Worm (Caenorhabditis elegans): Measurements from ENCODE around the gene cest-9.2.

DNA sequence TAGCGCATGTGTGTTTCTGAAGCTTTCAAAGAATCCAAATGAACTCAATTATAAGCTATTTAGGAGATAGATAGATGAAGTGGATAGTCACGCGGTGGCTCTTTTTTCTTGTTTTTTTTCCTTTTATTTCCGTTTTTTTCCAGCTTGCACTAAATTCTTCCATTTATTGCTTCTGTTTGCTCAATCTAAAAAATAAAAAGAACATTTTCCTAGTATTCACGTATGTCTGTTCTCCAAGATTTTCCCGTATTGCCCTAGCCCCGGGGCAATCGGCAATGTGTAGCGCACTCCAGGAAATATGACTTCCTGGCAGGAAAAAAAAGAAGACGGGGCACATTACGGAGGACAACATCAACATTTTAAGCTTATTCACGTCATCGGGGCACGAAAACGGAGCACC lies 20.1 kb upstream of the cest-9.2 start:
- TF ChIP-seq W03F9.2 (tag; optimal IDR thresholded peaks at IDR 0.05) (no peak), him-1 (tag; optimal IDR thresholded peaks at IDR 0.05) (no peak)

All from whole organism, L4/young adult.